Worm (Caenorhabditis elegans): ENCODE results near the gene T03G11.10.

The T03G11.10 gene

ce11 chrX:5121789-5122188, 49.2 kb downstream of the T03G11.10 start:
- peak; percentile 21 for TF ChIP-seq fos-1 (tag; optimal IDR thresholded peaks at IDR 0.05)
- peak; percentile 4 for TF ChIP-seq sma-9 (GFP tag; optimal IDR thresholded peaks at IDR 0.05)
- TF ChIP-seq sma-9 (tag; optimal IDR thresholded peaks at IDR 0.05), result no peak
- TF ChIP-seq gmeb-1 (tag; optimal IDR thresholded peaks at IDR 0.05), result no peak
- peak; percentile 66 for TF ChIP-seq unc-55 (GFP tag; optimal IDR thresholded peaks at IDR 0.05)
- peak; percentile 29 for TF ChIP-seq C34F6.9 (tag; optimal IDR thresholded peaks at IDR 0.05)
- TF ChIP-seq lsy-2 (tag; optimal IDR thresholded peaks at IDR 0.05), result peak in 1 of 2 experiments; percentile 17
- no peak for TF ChIP-seq lin-39 (tag; optimal IDR thresholded peaks at IDR 0.05)
- TF ChIP-seq alr-1 (tag; optimal IDR thresholded peaks at IDR 0.05), result peak; percentile 26
- TF ChIP-seq lin-11 (tag; optimal IDR thresholded peaks at IDR 0.05), result peak; percentile 32
- TF ChIP-seq nhr-129 (tag; optimal IDR thresholded peaks at IDR 0.05), result peak; percentile 41

ce11 chrX:5120807-5121206, 50.2 kb downstream of the T03G11.10 start:
- TF ChIP-seq ceh-82 (tag; optimal IDR thresholded peaks at IDR 0.05) (no peak), nhr-129 (tag; optimal IDR thresholded peaks at IDR 0.05) (peak; percentile 29), nhr-6 (tag; optimal IDR thresholded peaks at IDR 0.05) (no peak)

ce11 chrX:5120196-5120595, 50.8 kb downstream of the T03G11.10 start:
- TF ChIP-seq unc-62 (GFP tag; optimal IDR thresholded peaks at IDR 0.05), result no peak
- no peak for TF ChIP-seq zag-1 (tag; optimal IDR thresholded peaks at IDR 0.05)
- TF ChIP-seq dmd-4 (tag; optimal IDR thresholded peaks at IDR 0.05), result no peak
- no peak for TF ChIP-seq mdl-1 (tag; optimal IDR thresholded peaks at IDR 0.05)
- TF ChIP-seq C34F6.9 (tag; optimal IDR thresholded peaks at IDR 0.05), result no peak
- TF ChIP-seq ztf-1 (GFP tag; conservative IDR thresholded peaks at IDR 0.05), result no peak
- TF ChIP-seq sem-4 (tag; optimal IDR thresholded peaks at IDR 0.05), result no peak
- TF ChIP-seq snpc-4 (tag; optimal IDR thresholded peaks at IDR 0.05), result no peak
- TF ChIP-seq elt-1 (tag; optimal IDR thresholded peaks at IDR 0.05), result no peak
- TF ChIP-seq ceh-82 (tag; optimal IDR thresholded peaks at IDR 0.05), result no peak

ce11 chrX:5119686-5120085, 51.3 kb downstream of the T03G11.10 start:
- TF ChIP-seq mbf-1 (tag; optimal IDR thresholded peaks at IDR 0.05) (no peak), ztf-1 (GFP tag; conservative IDR thresholded peaks at IDR 0.05) (no peak), skn-1 (tag; optimal IDR thresholded peaks at IDR 0.05) (no peak), nhr-23 (tag; optimal IDR thresholded peaks at IDR 0.05) (no peak), ZK546.5 (tag; optimal IDR thresholded peaks at IDR 0.05) (no peak), ztf-4 (tag; optimal IDR thresholded peaks at IDR 0.05) (no peak), nhr-11 (tag; optimal IDR thresholded peaks at IDR 0.05) (no peak), unc-62 (GFP tag; optimal IDR thresholded peaks at IDR 0.05) (no peak), ama-1 (optimal IDR thresholded peaks at IDR 0.05) (no peak), nhr-237 (tag; optimal IDR thresholded peaks at IDR 0.05) (no peak), blmp-1 (tag; optimal IDR thresholded peaks at IDR 0.05; ENCODE audit: insufficient read depth) (no peak), unc-55 (GFP tag; optimal IDR thresholded peaks at IDR 0.05) (no peak), nhr-6 (tag; optimal IDR thresholded peaks at IDR 0.05) (no peak), dmd-4 (tag; optimal IDR thresholded peaks at IDR 0.05) (no peak), snpc-4 (tag; optimal IDR thresholded peaks at IDR 0.05) (no peak), sma-3 (GFP tag; optimal IDR thresholded peaks at IDR 0.05) (no peak), F13H6.1 (tag; optimal IDR thresholded peaks at IDR 0.05) (no peak), fos-1 (tag; optimal IDR thresholded peaks at IDR 0.05) (no peak), gmeb-1 (tag; optimal IDR thresholded peaks at IDR 0.05) (no peak), elt-1 (tag; optimal IDR thresholded peaks at IDR 0.05) (no peak)

ce11 chrX:5119246-5119645, 51.7 kb downstream of the T03G11.10 start:
- no peak for TF ChIP-seq egl-27 (tag; optimal IDR thresholded peaks at IDR 0.05)
- no peak for TF ChIP-seq nhr-6 (tag; optimal IDR thresholded peaks at IDR 0.05)
- no peak for TF ChIP-seq mbf-1 (tag; optimal IDR thresholded peaks at IDR 0.05)
- peak; percentile 66 for TF ChIP-seq lin-39 (tag; optimal IDR thresholded peaks at IDR 0.05)
- TF ChIP-seq ZK546.5 (tag; optimal IDR thresholded peaks at IDR 0.05), result no peak
- TF ChIP-seq F13H6.1 (tag; optimal IDR thresholded peaks at IDR 0.05), result peak; percentile 77
- TF ChIP-seq alr-1 (tag; optimal IDR thresholded peaks at IDR 0.05), result no peak
- TF ChIP-seq zag-1 (tag; optimal IDR thresholded peaks at IDR 0.05), result no peak
- no peak for TF ChIP-seq aly-2 (tag; optimal IDR thresholded peaks at IDR 0.05)
- no peak for TF ChIP-seq ama-1 (optimal IDR thresholded peaks at IDR 0.05)
- peak; percentile 83 for TF ChIP-seq nhr-25 (tag; optimal IDR thresholded peaks at IDR 0.05)
- no peak for TF ChIP-seq elt-1 (tag; optimal IDR thresholded peaks at IDR 0.05)
- peak in 1 of 2 experiments; percentile 32 for TF ChIP-seq lsy-2 (tag; optimal IDR thresholded peaks at IDR 0.05)
- TF ChIP-seq lin-11 (tag; optimal IDR thresholded peaks at IDR 0.05), result no peak
- no peak for TF ChIP-seq nhr-23 (tag; optimal IDR thresholded peaks at IDR 0.05)
- TF ChIP-seq mab-5 (tag; optimal IDR thresholded peaks at IDR 0.05), result no peak
- TF ChIP-seq snpc-4 (tag; optimal IDR thresholded peaks at IDR 0.05), result no peak
- peak; percentile 43 for TF ChIP-seq crh-2 (tag; optimal IDR thresholded peaks at IDR 0.05)
- TF ChIP-seq skn-1 (tag; optimal IDR thresholded peaks at IDR 0.05), result no peak
- TF ChIP-seq unc-62 (GFP tag; optimal IDR thresholded peaks at IDR 0.05), result no peak
- peak; percentile 59 for TF ChIP-seq Y55F3AM.14 (GFP tag; optimal IDR thresholded peaks at IDR 0.05)
- no peak for TF ChIP-seq dmd-4 (tag; optimal IDR thresholded peaks at IDR 0.05)
- peak; percentile 55 for TF ChIP-seq fos-1 (tag; optimal IDR thresholded peaks at IDR 0.05)
- TF ChIP-seq blmp-1 (tag; optimal IDR thresholded peaks at IDR 0.05; ENCODE audit: insufficient read depth), result peak; percentile 72
- peak; percentile 14 for TF ChIP-seq lin-13 (GFP tag; optimal IDR thresholded peaks at IDR 0.05)
- no peak for TF ChIP-seq elt-3 (tag; optimal IDR thresholded peaks at IDR 0.05)
- peak; percentile 81 for TF ChIP-seq sma-3 (GFP tag; optimal IDR thresholded peaks at IDR 0.05)
- TF ChIP-seq nhr-11 (tag; optimal IDR thresholded peaks at IDR 0.05), result no peak
- TF ChIP-seq peb-1 (tag; optimal IDR thresholded peaks at IDR 0.05), result no peak
- peak; percentile 76 for TF ChIP-seq nhr-21 (tag; optimal IDR thresholded peaks at IDR 0.05)
- TF ChIP-seq nhr-12 (tag; optimal IDR thresholded peaks at IDR 0.05), result no peak

All from whole organism, L2 larva.